Worm (Caenorhabditis elegans): ENCODE data around the gene Y57G7A.3.
A peak's percentile ranks its signal among the peaks of the same experiment; 100 is the strongest.

The Y57G7A.3 gene

DNA sequence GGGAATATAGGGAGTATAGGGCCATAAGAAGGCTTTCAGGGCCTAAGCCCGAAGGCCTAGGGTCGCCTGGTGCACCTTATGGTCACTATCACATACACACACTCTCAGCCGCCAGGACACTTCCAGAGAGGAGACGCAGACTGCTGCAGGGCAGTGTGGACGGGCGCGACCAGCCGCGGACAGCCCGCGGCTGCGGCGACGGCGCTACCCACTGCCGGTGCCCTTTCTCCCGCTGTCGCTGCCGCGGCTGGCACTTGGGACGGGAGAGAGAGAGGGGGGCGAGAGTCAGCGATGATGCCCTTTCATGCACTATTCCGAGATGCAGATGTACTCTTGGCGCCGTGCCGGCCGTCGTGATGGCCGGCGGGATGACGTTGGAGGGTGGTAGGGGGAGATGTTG is 47.7 kb upstream of the Y57G7A.3 start (continued):
- TF ChIP-seq lin-26 (GFP tag; IDR thresholded peaks at IDR 0.05) (peak; percentile 53; the same call in 1 of the 2 replicates), lag-1 (GFP tag; IDR thresholded peaks at IDR 0.05) (no peak), tlf-1 (GFP tag; optimal IDR thresholded peaks at IDR 0.05) (no peak), ekl-4 (GFP tag; IDR thresholded peaks at IDR 0.05) (no peak), hmg-1.2 (GFP tag; IDR thresholded peaks at IDR 0.05) (no peak; the same call in 1 of the 2 replicates), ceh-79 (tag; optimal IDR thresholded peaks at IDR 0.05) (no peak), B0019.2 (GFP tag; conservative IDR thresholded peaks at IDR 0.05) (no peak), gei-17 (GFP tag; optimal IDR thresholded peaks at IDR 0.05) (peak; percentile 22), tbx-9 (tag; optimal IDR thresholded peaks at IDR 0.05; ENCODE audit: borderline replicate concordance) (no peak), nhr-90 (tag; optimal IDR thresholded peaks at IDR 0.05) (no peak), Y53G8AR.9 (GFP tag; conservative IDR thresholded peaks at IDR 0.05) (no peak), K11D2.4 (GFP tag; IDR thresholded peaks at IDR 0.05) (0 out of 2 replicates have a peak, but pooled peaks have one; percentile 41), tbp1 (GFP tag; optimal IDR thresholded peaks at IDR 0.05) (no peak), B0035.1 (tag; optimal IDR thresholded peaks at IDR 0.05) (no peak), nfya-2 (GFP tag; IDR thresholded peaks at IDR 0.05) (no peak), T26A5.8 (tag; optimal IDR thresholded peaks at IDR 0.05) (no peak), nhr-27 (tag; optimal IDR thresholded peaks at IDR 0.05) (no peak), dox-1 (GFP tag; IDR thresholded peaks at IDR 0.05) (peak; percentile 65), F39B2.1 (GFP tag; IDR thresholded peaks at IDR 0.05) (no peak), cebp-1 (GFP tag; IDR thresholded peaks at IDR 0.05) (no peak), cebp-1 (tag; optimal IDR thresholded peaks at IDR 0.05) (peak; percentile 45), bed-1 (GFP tag; IDR thresholded peaks at IDR 0.05) (no peak), zim-3 (tag; optimal IDR thresholded peaks at IDR 0.05) (no peak), ceh-40 (GFP tag; IDR thresholded peaks at IDR 0.05) (no peak), nhr-120 (GFP tag; IDR thresholded peaks at IDR 0.05) (no peak), ama-1 (optimal IDR thresholded peaks at IDR 0.05) (no peak), ama-1 (GFP tag; optimal IDR thresholded peaks at IDR 0.05) (no peak), him-1 (tag; optimal IDR thresholded peaks at IDR 0.05) (no peak), rcor-1 (GFP tag; IDR thresholded peaks at IDR 0.05) (no peak), lin-54 (GFP tag; optimal IDR thresholded peaks at IDR 0.05) (no peak), ceh-27 (GFP tag; optimal IDR thresholded peaks at IDR 0.05) (peak; percentile 10), F52B5.7 (tag; optimal IDR thresholded peaks at IDR 0.05) (peak; percentile 54), madf-6 (GFP tag; IDR thresholded peaks at IDR 0.05) (no peak), sea-2 (GFP tag; IDR thresholded peaks at IDR 0.05) (0 out of 2 replicates have a peak, but pooled peaks have one; percentile 73), mcd-1 (GFP tag; IDR thresholded peaks at IDR 0.05) (peak; percentile 51), madf-8 (GFP tag; conservative IDR thresholded peaks at IDR 0.05) (no peak), fkh-3 (tag; optimal IDR thresholded peaks at IDR 0.05) (no peak), ccch-3 (GFP tag; optimal IDR thresholded peaks at IDR 0.05) (no peak), T07F8.4 (tag; optimal IDR thresholded peaks at IDR 0.05) (no peak), chd-7 (tag; optimal IDR thresholded peaks at IDR 0.05) (peak; percentile 39), snpc-1.1 (tag; optimal IDR thresholded peaks at IDR 0.05; ENCODE audit: insufficient read depth) (no peak), K12H6.12 (tag; optimal IDR thresholded peaks at IDR 0.05) (no peak), egl-18 (GFP tag; IDR thresholded peaks at IDR 0.05) (no peak), hmg-20 (GFP tag; IDR thresholded peaks at IDR 0.05) (no peak), mxl-1 (tag; optimal IDR thresholded peaks at IDR 0.05) (no peak), egrh-3 (GFP tag; IDR thresholded peaks at IDR 0.05) (peak; percentile 99), nhr-80 (tag; optimal IDR thresholded peaks at IDR 0.05) (no peak), ztf-18 (tag; optimal IDR thresholded peaks at IDR 0.05) (peak; percentile 3), ztf-3 (GFP tag; optimal IDR thresholded peaks at IDR 0.05) (no peak), F10E7.11 (tag; optimal IDR thresholded peaks at IDR 0.05) (no peak)
